Worm (Caenorhabditis elegans) whole organism, early embryonic: ENCODE data around the gene mrpl-28.

Source experiments
- B0310.2 ChIP-seq: sonication (generic microtip); optimal IDR thresholded peaks from 2 replicates; lab custom pipeline; 2016; ENCODE audit warnings: mild to moderate bottlenecking, missing genetic modification characterization, missing compliant biosample characterization
- F13C5.2 ChIP-seq: sonication (generic microtip); optimal IDR thresholded peaks from 2 replicates; lab custom pipeline; 2017; ENCODE audit warnings: mild to moderate bottlenecking, missing genetic modification characterization, inconsistent platforms, missing compliant biosample characterization
- aly-1 ChIP-seq: sonication (generic microtip); optimal IDR thresholded peaks from 2 replicates; lab custom pipeline; 2016; ENCODE audit warnings: missing genetic modification characterization, missing compliant biosample characterization
- ama-1 ChIP-seq: fragments of 150-350 bp; optimal IDR thresholded peaks from 2 replicates; lab custom pipeline; 2014
- ceh-13 ChIP-seq: fragments of 200-800 bp; sonication (Bioruptor generic); optimal IDR thresholded peaks from 2 replicates; lab custom pipeline; 2018; ENCODE audit warnings: mild to moderate bottlenecking, missing genetic modification characterization, missing compliant biosample characterization
- ceh-36 ChIP-seq: sonication (generic microtip); optimal IDR thresholded peaks from 2 replicates; lab custom pipeline; 2016; ENCODE audit warnings: missing genetic modification characterization, inconsistent platforms, missing compliant biosample characterization
- ets-7 ChIP-seq: sonication (generic microtip); optimal IDR thresholded peaks from 2 replicates; lab custom pipeline; 2016; ENCODE audit warnings: missing genotype, missing genetic modification characterization, missing compliant biosample characterization
- flt-1 ChIP-seq: fragments of 200-800 bp; sonication (Bioruptor generic); IDR thresholded peaks from 2 replicates; pipeline ENCODE4 v1.3.6; 2022; ENCODE audit warnings: missing genetic modification characterization, missing compliant biosample characterization
- hmbx-1 ChIP-seq: sonication (generic microtip); optimal IDR thresholded peaks from 2 replicates; lab custom pipeline; 2016; ENCODE audit warnings: mild to moderate bottlenecking, missing genetic modification characterization, missing compliant biosample characterization
- hmg-4 ChIP-seq: fragments of 200-800 bp; sonication (Bioruptor generic); optimal IDR thresholded peaks from 2 replicates; lab custom pipeline; 2018; ENCODE audit warnings: mild to moderate bottlenecking, missing genetic modification characterization, missing compliant biosample characterization
- hnd-1 ChIP-seq: sonication (generic microtip); optimal IDR thresholded peaks from 2 replicates; lab custom pipeline; 2016; ENCODE audit warnings: missing genetic modification characterization, missing compliant biosample characterization
- pes-1 ChIP-seq: fragments of 200-800 bp; sonication (Bioruptor generic); IDR thresholded peaks from 2 replicates; pipeline ENCODE4 v1.3.6; 2022; ENCODE audit warnings: missing genetic modification reagents, missing genetic modification characterization, missing compliant biosample characterization
- scrt-1 ChIP-seq: fragments of 200-800 bp; sonication (Bioruptor generic); IDR thresholded peaks from 2 replicates; pipeline ENCODE4 v1.3.6; 2022; ENCODE audit warnings: missing genetic modification characterization, missing compliant biosample characterization
- sea-1 ChIP-seq: fragments of 200-800 bp; sonication (Bioruptor generic); conservative IDR thresholded peaks from 2 replicates; pipeline ENCODE4 v1.3.6; 2022; ENCODE audit warnings: missing genetic modification characterization, missing compliant biosample characterization
- tbx-11 ChIP-seq: fragments of 200-800 bp; sonication (Bioruptor generic); IDR thresholded peaks from 2 replicates; pipeline ENCODE4 v1.3.6; 2022; ENCODE audit warnings: missing genetic modification characterization, missing compliant biosample characterization
- tbx-37 ChIP-seq: fragments of 200-800 bp; sonication (Bioruptor generic); conservative IDR thresholded peaks from 2 replicates; pipeline ENCODE4 v1.3.6; 2022; ENCODE audit warnings: missing genetic modification reagents, missing genetic modification characterization, missing compliant biosample characterization
- tra-4 ChIP-seq: sonication (generic microtip); optimal IDR thresholded peaks from 2 replicates; lab custom pipeline; 2017; ENCODE audit warnings: missing genetic modification characterization, missing compliant biosample characterization

The mrpl-28 gene

DNA sequence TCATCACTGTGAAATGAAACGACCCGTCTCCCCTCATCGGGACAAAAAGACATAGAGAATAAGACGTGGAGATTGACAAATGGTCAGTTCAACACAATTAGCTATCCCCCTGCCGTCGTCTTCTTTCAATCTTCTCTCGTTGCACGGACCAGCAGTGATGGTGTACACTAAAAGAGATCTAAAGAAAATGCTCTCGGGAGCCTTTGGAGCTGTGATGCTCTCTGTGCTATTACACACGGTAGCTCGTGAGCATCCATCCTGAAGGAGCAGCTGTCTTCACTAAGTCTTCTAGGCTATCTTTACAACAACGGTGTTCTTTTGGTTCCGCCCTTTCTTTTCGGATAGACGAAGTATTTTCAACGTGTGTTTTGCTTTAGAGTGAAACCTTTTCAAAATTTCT is 5.5 kb upstream of the mrpl-28 start:
- TF ChIP-seq ama-1 (lab: Kevin White, UChicago), result no peak
- no peak for TF ChIP-seq B0310.2 (tag; lab: Kevin White, UChicago)
- no peak for TF ChIP-seq scrt-1
- TF ChIP-seq ceh-13 (GFP tag; lab: Kevin White, UChicago), result no peak
- TF ChIP-seq sea-1, result no peak
- TF ChIP-seq hmbx-1 (tag; lab: Kevin White, UChicago), result no peak
- TF ChIP-seq F13C5.2 (tag; lab: Kevin White, UChicago), result no peak

DNA sequence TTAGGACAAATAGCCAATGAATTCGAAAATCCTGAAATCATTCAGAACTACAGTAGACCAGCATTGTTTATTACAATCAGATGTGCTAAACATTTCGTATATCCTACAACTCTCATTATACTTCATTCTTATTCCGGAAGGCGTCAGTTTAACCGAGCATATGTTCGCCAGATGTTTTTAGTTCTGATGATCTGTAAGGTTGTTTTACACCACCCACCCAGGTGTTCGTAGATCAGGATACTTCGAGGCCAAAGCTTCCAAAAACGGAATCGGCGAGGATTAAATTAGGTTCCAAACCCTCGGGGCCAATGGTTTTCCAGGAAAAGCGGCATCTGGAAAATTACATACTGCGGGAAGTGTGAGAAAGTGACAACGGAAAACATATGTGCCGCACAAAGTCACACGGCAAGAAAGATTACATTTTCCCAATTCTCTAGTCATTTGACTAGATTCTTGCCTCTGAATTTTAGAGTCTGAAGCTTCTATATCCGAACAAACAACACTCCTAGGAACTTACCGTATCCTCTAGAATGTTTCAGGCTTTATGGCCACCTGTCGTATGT is 4.8 kb upstream of the mrpl-28 start:
- no peak for TF ChIP-seq ceh-13 (GFP tag; lab: Kevin White, UChicago)
- no peak for TF ChIP-seq tbx-11 (GFP tag; lab: Robert Waterston, UW)
- TF ChIP-seq hmbx-1 (tag; lab: Kevin White, UChicago), result no peak
- no peak for TF ChIP-seq tbx-37 (GFP tag; lab: Robert Waterston, UW)
- TF ChIP-seq B0310.2 (tag; lab: Kevin White, UChicago), result no peak
- no peak for TF ChIP-seq hnd-1 (tag; lab: Kevin White, UChicago)
- TF ChIP-seq ets-7 (tag; lab: Kevin White, UChicago), result no peak
- TF ChIP-seq hmg-4 (GFP tag; lab: Kevin White, UChicago), result no peak
- no peak for TF ChIP-seq tra-4 (tag; lab: Kevin White, UChicago)
- no peak for TF ChIP-seq ama-1 (lab: Kevin White, UChicago)
- no peak for TF ChIP-seq aly-1 (tag; lab: Kevin White, UChicago)
- TF ChIP-seq F13C5.2 (tag; lab: Kevin White, UChicago), result no peak
- TF ChIP-seq scrt-1, result no peak
- no peak for TF ChIP-seq pes-1 (GFP tag; lab: Robert Waterston, UW)
- no peak for TF ChIP-seq ceh-36 (tag; lab: Kevin White, UChicago)
- TF ChIP-seq sea-1, result no peak
- no peak for TF ChIP-seq flt-1 (GFP tag; lab: Robert Waterston, UW)

DNA sequence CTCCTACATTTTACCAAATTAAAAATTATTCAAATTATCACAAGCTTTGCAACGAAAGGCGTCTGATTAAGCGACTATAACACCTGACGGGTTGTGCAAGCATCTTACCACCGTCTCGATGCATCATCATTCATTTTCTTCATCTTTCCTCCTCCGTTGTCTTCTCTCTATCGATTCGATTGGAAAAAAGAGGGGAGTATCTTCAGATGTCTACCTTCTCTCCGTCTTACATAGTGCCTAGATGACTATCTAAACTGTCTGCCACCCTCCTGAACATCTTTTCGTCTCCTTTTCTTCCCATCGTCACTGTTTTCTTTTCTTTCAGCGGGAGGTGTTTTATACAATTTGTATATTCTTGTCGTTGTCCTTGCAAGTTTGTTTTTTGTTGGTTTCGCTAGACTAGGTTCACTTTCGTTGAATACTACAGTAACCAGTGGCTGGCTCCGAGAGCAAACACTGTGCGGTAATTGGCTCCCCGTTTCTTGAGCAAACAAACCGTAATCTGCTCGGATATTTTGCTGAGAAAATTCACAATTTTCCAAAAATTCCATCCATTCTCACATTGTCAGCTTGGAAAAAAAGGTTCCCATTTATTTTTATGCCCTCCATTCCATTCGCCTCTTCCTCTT is 3.6 kb upstream of the mrpl-28 start:
- TF ChIP-seq aly-1 (tag; lab: Kevin White, UChicago) (no peak), F13C5.2 (tag; lab: Kevin White, UChicago) (no peak), ets-7 (tag; lab: Kevin White, UChicago) (no peak), tbx-37 (GFP tag; lab: Robert Waterston, UW) (no peak), ceh-13 (GFP tag; lab: Kevin White, UChicago) (no peak), hnd-1 (tag; lab: Kevin White, UChicago) (no peak), ceh-36 (tag; lab: Kevin White, UChicago) (no peak), pes-1 (GFP tag; lab: Robert Waterston, UW) (no peak), scrt-1 (no peak), sea-1 (no peak), hmg-4 (GFP tag; lab: Kevin White, UChicago) (no peak), ama-1 (lab: Kevin White, UChicago) (no peak), flt-1 (GFP tag; lab: Robert Waterston, UW) (no peak), tbx-11 (GFP tag; lab: Robert Waterston, UW) (no peak), B0310.2 (tag; lab: Kevin White, UChicago) (no peak)

DNA sequence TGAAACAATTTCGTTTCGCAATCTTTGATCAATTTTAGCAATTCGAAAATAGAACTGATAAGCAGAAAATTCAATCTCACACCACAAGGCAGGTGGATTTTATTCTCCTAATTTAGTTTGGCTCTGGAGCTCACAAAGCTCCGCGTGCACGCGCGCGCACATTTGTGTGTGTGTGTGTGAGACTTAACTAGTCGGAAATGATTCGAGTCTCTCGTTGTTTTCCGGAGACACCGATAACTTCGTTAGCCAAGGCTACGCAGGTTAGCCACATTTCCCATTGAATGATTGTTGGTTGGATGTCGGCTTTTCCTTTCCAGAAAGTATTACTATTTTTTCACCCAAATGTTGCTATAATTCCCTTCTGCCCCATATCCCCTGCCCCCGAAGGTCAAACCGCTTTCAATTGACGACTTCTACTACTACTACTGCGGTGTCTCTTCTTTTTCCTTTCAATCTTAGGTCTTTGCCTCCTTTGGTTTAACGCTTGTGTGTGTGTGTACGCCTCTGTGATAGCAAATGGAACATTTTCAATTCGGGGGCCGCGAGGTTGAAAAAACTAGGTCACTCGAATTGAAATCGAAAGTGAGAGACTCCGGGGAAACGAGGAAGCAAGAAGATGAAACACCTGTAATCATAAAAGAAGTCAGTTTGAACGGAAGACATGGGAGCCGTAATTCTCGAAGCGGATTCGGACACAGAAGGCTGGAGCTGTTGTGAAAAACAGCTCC is 2.4 kb upstream of the mrpl-28 start:
- no peak for TF ChIP-seq pes-1 (GFP tag; lab: Robert Waterston, UW)
- no peak for TF ChIP-seq tra-4 (tag; lab: Kevin White, UChicago)
- no peak for TF ChIP-seq ama-1 (lab: Kevin White, UChicago)
- TF ChIP-seq ets-7 (tag; lab: Kevin White, UChicago), result no peak
- TF ChIP-seq tbx-37 (GFP tag; lab: Robert Waterston, UW), result no peak

DNA sequence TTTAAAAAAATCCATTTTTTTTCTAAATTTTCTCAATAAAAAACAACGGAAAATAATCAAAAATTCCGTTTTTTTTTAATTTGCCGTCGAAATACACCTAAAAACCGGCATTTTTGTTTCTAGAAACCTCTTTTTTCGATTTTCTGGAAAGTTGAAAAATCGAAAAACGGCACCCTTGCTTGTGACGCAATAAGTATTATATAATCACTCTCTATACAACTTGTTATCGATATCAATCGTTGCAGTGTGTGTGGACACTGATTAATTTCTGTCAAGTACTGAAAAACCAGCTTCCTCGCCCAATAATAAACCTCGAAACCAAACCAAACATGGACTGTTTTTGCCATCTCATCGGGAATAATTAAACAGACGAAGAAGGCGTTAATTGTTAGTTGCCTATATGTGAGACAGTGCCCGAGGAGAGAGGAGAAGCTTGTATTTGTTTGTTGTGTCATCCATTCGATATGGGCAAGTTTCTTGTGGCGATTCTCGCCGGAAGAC is 1.2 kb upstream of the mrpl-28 start:
- no peak for TF ChIP-seq scrt-1
- TF ChIP-seq ceh-36 (tag; lab: Kevin White, UChicago), result no peak
- no peak for TF ChIP-seq ets-7 (tag; lab: Kevin White, UChicago)
- no peak for TF ChIP-seq tra-4 (tag; lab: Kevin White, UChicago)
- TF ChIP-seq hmbx-1 (tag; lab: Kevin White, UChicago), result no peak
- TF ChIP-seq tbx-37 (GFP tag; lab: Robert Waterston, UW), result no peak

DNA sequence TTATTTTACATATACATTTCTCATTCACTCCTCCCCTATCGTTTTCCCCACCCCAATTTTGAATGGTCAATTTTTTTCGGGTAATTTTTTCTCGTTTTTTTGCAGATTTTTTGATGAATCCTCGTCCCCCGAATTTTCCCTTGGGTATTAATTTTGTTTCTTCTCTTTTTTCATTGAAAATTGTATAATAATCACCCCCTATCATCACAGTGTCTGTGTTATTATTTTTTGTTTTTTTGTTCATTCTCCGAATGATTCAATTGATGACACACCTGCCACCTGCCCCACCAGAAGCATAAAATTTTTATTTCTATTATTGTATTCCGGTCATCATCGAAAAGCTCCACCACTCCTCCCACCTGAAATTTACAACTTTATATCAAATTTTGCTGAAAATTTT is 3.5 kb downstream of the mrpl-28 start, which contains the start of gene T25D3.3:
TSS of gene T25D3.3 (plus strand) at position 301 of the 400 bp plus-strand sequence.
- TF ChIP-seq ets-7 (tag; lab: Kevin White, UChicago) (no peak), tbx-11 (GFP tag; lab: Robert Waterston, UW) (no peak), pes-1 (GFP tag; lab: Robert Waterston, UW) (no peak)

DNA sequence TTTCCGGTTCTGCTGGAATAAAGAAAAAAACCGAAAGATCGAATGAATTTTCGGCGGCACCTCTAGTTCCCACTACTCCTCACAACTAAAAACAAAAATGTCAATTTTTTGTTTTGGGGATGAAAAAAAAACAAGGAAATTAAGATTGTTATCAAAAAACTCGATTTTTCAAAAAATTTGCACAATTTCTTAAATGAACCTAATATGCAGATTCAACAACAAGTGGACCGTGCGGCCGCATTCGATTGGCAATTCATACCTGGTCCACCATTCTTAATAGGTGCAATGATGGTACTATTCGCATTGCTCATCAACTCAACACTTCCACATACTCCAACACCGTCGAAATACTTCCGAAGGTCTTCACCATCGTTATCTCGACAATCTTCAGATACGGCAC is 4.3 kb downstream of the mrpl-28 start:
- TF ChIP-seq aly-1 (tag; lab: Kevin White, UChicago) (no peak), flt-1 (GFP tag; lab: Robert Waterston, UW) (no peak), scrt-1 (no peak), tra-4 (tag; lab: Kevin White, UChicago) (no peak), B0310.2 (tag; lab: Kevin White, UChicago) (no peak), hmbx-1 (tag; lab: Kevin White, UChicago) (no peak), ets-7 (tag; lab: Kevin White, UChicago) (no peak), sea-1 (no peak), ceh-36 (tag; lab: Kevin White, UChicago) (no peak), ceh-13 (GFP tag; lab: Kevin White, UChicago) (no peak), ama-1 (lab: Kevin White, UChicago) (no peak), hmg-4 (GFP tag; lab: Kevin White, UChicago) (no peak)
